Worm (Caenorhabditis elegans) whole organism, late embryonic: Measurements from ENCODE around the gene F49F1.15.

ENCODE experiments used
- ceh-31 ChIP-seq: sonication (generic microtip); optimal IDR thresholded peaks from 2 replicates; lab custom pipeline; 2016; ENCODE audit warnings: missing genetic modification characterization, missing compliant biosample characterization
- elt-2 ChIP-seq: sonication (generic microtip); optimal IDR thresholded peaks from 2 replicates; lab custom pipeline; 2016; ENCODE audit warnings: missing genetic modification reagents, missing genetic modification characterization, missing compliant biosample characterization
- ets-4 ChIP-seq: sonication (generic microtip); optimal IDR thresholded peaks from 2 replicates; lab custom pipeline; 2016; ENCODE audit warnings: missing genetic modification characterization, missing compliant biosample characterization
- hlh-8 ChIP-seq: sonication (generic microtip); optimal IDR thresholded peaks from 2 replicates; lab custom pipeline; 2016; ENCODE audit warnings: missing genotype, missing genetic modification characterization, missing compliant biosample characterization
- nhr-11 ChIP-seq: fragments of 150-350 bp; optimal IDR thresholded peaks from 2 replicates; lab custom pipeline; 2014; ENCODE audit warnings: missing biosample characterization, missing genetic modification characterization
- pha-4 ChIP-seq: fragments of 150-350 bp; optimal IDR thresholded peaks from 2 replicates; lab custom pipeline; 2018; ENCODE audit warnings: missing biosample characterization, missing genetic modification reagents, missing genetic modification characterization
- pqm-1 ChIP-seq: sonication (generic microtip); optimal IDR thresholded peaks from 2 replicates; lab custom pipeline; 2016; ENCODE audit warnings: missing genetic modification characterization, missing compliant biosample characterization
- sox-2 ChIP-seq: fragments of 200-800 bp; sonication (Bioruptor generic); IDR thresholded peaks from 2 replicates; pipeline ENCODE4 v1.3.6; 2022; ENCODE audit warnings: missing genetic modification reagents, missing genetic modification characterization, missing compliant biosample characterization
- syd-9 ChIP-seq: sonication (generic microtip); optimal IDR thresholded peaks from 2 replicates; lab custom pipeline; 2016; ENCODE audit warnings: mild to moderate bottlenecking, missing genetic modification characterization, moderate library complexity, missing compliant biosample characterization
- tbx-2 ChIP-seq: sonication (generic microtip); optimal IDR thresholded peaks from 2 replicates; lab custom pipeline; 2016; ENCODE audit warnings: missing genetic modification characterization, missing compliant biosample characterization
- ztf-16 ChIP-seq: sonication (generic microtip); optimal IDR thresholded peaks from 2 replicates; lab custom pipeline; 2017; ENCODE audit warnings: missing genetic modification characterization, missing compliant biosample characterization

DNA sequence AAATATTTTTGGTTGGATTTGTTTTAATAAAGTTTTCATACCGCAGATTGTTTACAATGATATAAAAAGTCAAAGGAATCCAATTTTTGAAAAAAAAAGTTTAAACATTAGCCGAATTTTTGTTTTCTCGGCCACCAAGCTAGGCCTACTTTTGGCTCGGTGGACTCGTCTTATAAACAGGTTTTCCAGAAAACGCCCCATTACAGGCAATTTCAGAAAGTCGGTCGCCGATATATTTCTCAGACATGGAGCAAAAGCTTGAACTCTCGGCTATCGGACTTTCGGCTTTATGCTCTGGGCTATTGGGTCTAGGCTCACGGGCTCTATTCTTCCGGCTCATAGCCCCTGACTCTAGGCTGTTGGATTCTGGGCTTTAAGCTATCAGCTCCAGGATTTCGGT lies 31.3 kb downstream of the F49F1.15 start:
- TF ChIP-seq sox-2 (GFP tag; lab: Robert Waterston, UW) (no peak), hlh-8 (no peak), elt-2 (tag; lab: Kevin White, UChicago) (no peak), tbx-2 (tag; lab: Kevin White, UChicago) (no peak), ets-4 (no peak), pha-4 (no peak), ceh-31 (tag; lab: Kevin White, UChicago) (no peak), ztf-16 (tag; lab: Kevin White, UChicago) (no peak), nhr-11 (tag; lab: Kevin White, UChicago) (no peak), syd-9 (tag; lab: Kevin White, UChicago) (no peak), pqm-1 (tag; lab: Kevin White, UChicago) (no peak)
